Worm (Caenorhabditis elegans) whole organism, late embryonic: ENCODE results near the gene T25E12.6.

ENCODE experiments used
- C38D4.7 ChIP-seq: fragments of 200-800 bp; sonication (Bioruptor generic); optimal IDR thresholded peaks from 2 replicates; lab custom pipeline; 2018; ENCODE audit warnings: mild to moderate bottlenecking, missing genetic modification characterization, moderate library complexity, missing compliant biosample characterization
- ama-1 ChIP-seq: fragments of 150-350 bp; optimal IDR thresholded peaks from 2 replicates; lab custom pipeline; 2014
- fkh-10 ChIP-seq: fragments of 150-350 bp; optimal IDR thresholded peaks from 2 replicates; lab custom pipeline; 2014; ENCODE audit warnings: missing biosample characterization, missing genetic modification reagents, missing genetic modification characterization
- nfya-1 ChIP-seq: sonication (generic microtip); optimal IDR thresholded peaks from 2 replicates; lab custom pipeline; 2017; ENCODE audit warnings: missing genetic modification characterization, mild to moderate bottlenecking, missing compliant biosample characterization, antibody characterized with exemption, moderate library complexity
- pag-3 ChIP-seq: sonication (generic microtip); optimal IDR thresholded peaks from 2 replicates; lab custom pipeline; 2016; ENCODE audit warnings: missing compliant biosample characterization, missing genetic modification characterization, borderline replicate concordance
- pha-4 ChIP-seq: fragments of 150-350 bp; optimal IDR thresholded peaks from 2 replicates; lab custom pipeline; 2018; ENCODE audit warnings: missing biosample characterization, missing genetic modification reagents, missing genetic modification characterization
- syd-9 ChIP-seq: sonication (generic microtip); optimal IDR thresholded peaks from 2 replicates; lab custom pipeline; 2016; ENCODE audit warnings: mild to moderate bottlenecking, missing genetic modification characterization, moderate library complexity, missing compliant biosample characterization
- unc-42 ChIP-seq: sonication (generic microtip); optimal IDR thresholded peaks from 2 replicates; lab custom pipeline; 2016; ENCODE audit warnings: missing genotype, missing genetic modification characterization, missing compliant biosample characterization
- unc-55 ChIP-seq: sonication (generic microtip); optimal IDR thresholded peaks from 2 replicates; lab custom pipeline; 2017; ENCODE audit warnings: missing biosample characterization, missing genetic modification reagents, missing genetic modification characterization

ce11 chrV:16739100-16739499 is 3.1 kb upstream of the T25E12.6 start, which contains the start of the genes clec-29 and clec-39:
- TF ChIP-seq nfya-1, result no peak
- TF ChIP-seq fkh-10 (GFP tag; lab: Kevin White, UChicago), result no peak
- TF ChIP-seq unc-55 (GFP tag; lab: Kevin White, UChicago), result no peak
- TF ChIP-seq pha-4 (tag; lab: Kevin White, UChicago), result no peak
- no peak for TF ChIP-seq unc-42 (tag; lab: Kevin White, UChicago)
- no peak for TF ChIP-seq C38D4.7 (GFP tag; lab: Kevin White, UChicago)
- TF ChIP-seq ama-1, result no peak
- TF ChIP-seq pag-3 (tag; lab: Kevin White, UChicago), result no peak
- no peak for TF ChIP-seq syd-9 (tag; lab: Kevin White, UChicago)
